Fruit fly (Drosophila melanogaster): Measurements from ENCODE around the gene Schip1.

Schip1 gene

DNA sequence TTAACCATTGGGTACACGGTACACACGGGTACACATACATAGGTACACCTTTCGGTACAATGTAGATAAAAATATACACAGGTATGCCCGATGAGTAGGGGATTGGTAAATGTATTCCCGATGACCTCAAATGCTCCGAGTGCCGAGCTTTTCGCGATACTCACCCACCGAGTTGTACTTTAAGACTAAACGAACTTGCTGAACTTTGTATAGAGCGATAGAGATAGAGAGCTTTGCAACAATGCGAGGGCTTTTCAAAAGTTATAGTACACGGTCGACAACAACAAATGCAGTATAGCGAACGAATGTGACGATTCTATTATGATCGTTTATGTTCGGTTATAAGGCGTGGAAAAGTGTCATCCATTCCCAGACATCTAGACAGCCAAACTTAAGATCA lies 9.3 kb downstream of the Schip1 start:
- TF ChIP-seq gl (tag; optimal IDR thresholded peaks at IDR 0.05) (peak; percentile 42), CG32121 (GFP tag; IDR thresholded peaks at IDR 0.05) (peak; percentile 51; the same call in 1 of the 2 replicates), EcR (GFP tag; optimal IDR thresholded peaks at IDR 0.05) (peak; percentile 90), CG34367 (tag; optimal IDR thresholded peaks at IDR 0.05) (no peak)

DNA sequence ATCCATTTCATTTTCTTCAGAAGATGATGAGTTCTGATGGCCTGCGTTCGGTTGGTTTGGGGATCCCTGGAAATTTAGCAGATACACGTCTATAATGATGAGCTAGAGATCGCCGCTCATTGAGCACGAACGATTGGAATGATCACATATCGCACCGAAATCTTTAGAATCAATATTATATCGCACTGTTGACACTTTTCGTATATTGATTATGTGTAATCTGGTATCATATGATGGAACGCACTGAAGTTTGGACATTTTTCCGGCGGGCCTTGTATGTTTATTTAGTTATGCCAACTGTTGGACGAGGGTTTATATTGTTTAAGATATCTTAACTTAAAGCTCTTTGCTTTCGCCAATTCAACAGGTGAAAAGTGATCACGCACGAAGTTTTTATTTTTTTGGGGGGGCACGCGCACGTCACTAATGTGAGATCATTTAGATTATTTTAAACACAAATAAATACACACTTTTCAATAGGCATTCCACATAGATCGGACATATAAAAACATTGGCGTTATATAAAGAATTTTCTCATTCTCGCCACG lies 9.8 kb downstream of the Schip1 start:
- TF ChIP-seq CG13204 (GFP tag; optimal IDR thresholded peaks at IDR 0.05) (no peak), CG8301 (tag; optimal IDR thresholded peaks at IDR 0.05) (no peak), EcR (GFP tag; optimal IDR thresholded peaks at IDR 0.05) (no peak), gl (tag; optimal IDR thresholded peaks at IDR 0.05) (no peak), D1 (tag; optimal IDR thresholded peaks at IDR 0.05) (no peak), Snoo (tag; optimal IDR thresholded peaks at IDR 0.05) (no peak)

DNA sequence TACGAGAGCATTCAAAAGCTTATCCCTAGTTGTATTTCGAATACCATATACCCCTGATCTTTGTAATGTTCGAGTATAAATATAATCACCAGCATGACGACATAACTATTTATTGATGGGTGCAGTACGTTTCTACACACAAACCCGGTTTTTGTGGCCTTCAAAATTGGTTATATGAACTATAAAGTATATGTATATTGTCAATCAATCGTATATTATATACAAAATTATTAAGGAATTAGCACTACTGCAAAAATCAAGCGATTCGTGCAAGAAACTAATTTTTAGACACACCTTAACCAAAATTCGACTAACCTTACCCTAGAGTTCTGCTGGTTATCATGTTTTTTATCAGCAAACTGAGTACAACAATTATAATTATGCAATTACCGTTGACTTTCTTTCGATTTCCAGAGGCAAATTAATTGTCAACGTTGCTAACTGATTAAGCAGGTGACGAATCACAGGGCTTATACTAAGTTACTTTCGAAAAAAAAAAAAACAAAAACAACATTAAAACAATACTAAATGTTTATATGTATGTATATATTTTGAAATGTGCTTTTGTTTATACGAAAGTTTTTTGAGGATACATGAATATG lies 10.6 kb downstream of the Schip1 start:
- no peak for TF ChIP-seq CG14655 (GFP tag; optimal IDR thresholded peaks at IDR 0.05)
- no peak for TF ChIP-seq gl (tag; optimal IDR thresholded peaks at IDR 0.05)
- no peak for TF ChIP-seq CG15710 (tag; optimal IDR thresholded peaks at IDR 0.05)
- TF ChIP-seq CG12605 (GFP tag; IDR thresholded peaks at IDR 0.05) = no peak
- no peak for TF ChIP-seq Pif1B (GFP tag; optimal IDR thresholded peaks at IDR 0.05)
- TF ChIP-seq CG8159 (tag; optimal IDR thresholded peaks at IDR 0.05) = no peak
- no peak for TF ChIP-seq rn (GFP tag; IDR thresholded peaks at IDR 0.05)
- no peak for TF ChIP-seq Pif1A (GFP tag; optimal IDR thresholded peaks at IDR 0.05)
- TF ChIP-seq EcR (GFP tag; optimal IDR thresholded peaks at IDR 0.05) = no peak
- no peak for TF ChIP-seq CG9948 (tag; optimal IDR thresholded peaks at IDR 0.05)
- no peak for TF ChIP-seq CG32121 (GFP tag; IDR thresholded peaks at IDR 0.05)
- TF ChIP-seq fd96Ca (GFP tag; IDR thresholded peaks at IDR 0.05) = no peak
- no peak for TF ChIP-seq CG17806 (tag; optimal IDR thresholded peaks at IDR 0.05)
- TF ChIP-seq D1 (tag; optimal IDR thresholded peaks at IDR 0.05) = no peak

DNA sequence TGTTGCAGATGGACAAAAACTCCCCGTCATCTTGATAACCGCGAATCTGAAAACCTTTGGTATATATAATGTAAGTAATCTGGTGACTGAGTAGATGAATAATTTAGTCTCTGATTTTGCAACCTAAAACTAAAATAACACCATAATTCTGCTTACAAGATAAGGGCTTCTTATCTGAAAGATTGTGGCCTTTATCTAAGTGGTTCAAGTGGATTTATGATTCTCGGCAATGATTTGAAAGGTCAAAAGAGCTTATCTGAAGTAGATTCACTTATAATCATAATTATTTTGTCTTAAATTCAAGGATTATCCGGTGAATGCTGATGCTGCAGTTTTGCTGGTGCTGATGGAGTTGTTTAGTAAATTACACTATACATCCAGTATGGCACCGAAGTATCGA lies 15.0 kb downstream of the Schip1 start:
- no peak for TF ChIP-seq Pif1A (GFP tag; optimal IDR thresholded peaks at IDR 0.05)
- no peak for TF ChIP-seq CG4496 (GFP tag; IDR thresholded peaks at IDR 0.05)
- TF ChIP-seq EcR (GFP tag; optimal IDR thresholded peaks at IDR 0.05) = no peak
- no peak for TF ChIP-seq CG8159 (tag; optimal IDR thresholded peaks at IDR 0.05)
- TF ChIP-seq CG15710 (tag; optimal IDR thresholded peaks at IDR 0.05) = no peak
- no peak for TF ChIP-seq gl (tag; optimal IDR thresholded peaks at IDR 0.05)
- TF ChIP-seq Ets98B (GFP tag; IDR thresholded peaks at IDR 0.05) = no peak
- no peak for TF ChIP-seq rn (GFP tag; IDR thresholded peaks at IDR 0.05)
- no peak for TF ChIP-seq CG9948 (tag; optimal IDR thresholded peaks at IDR 0.05)
- no peak for TF ChIP-seq D1 (tag; optimal IDR thresholded peaks at IDR 0.05)
- no peak for TF ChIP-seq fd96Ca (GFP tag; IDR thresholded peaks at IDR 0.05)
- TF ChIP-seq CG34367 (tag; optimal IDR thresholded peaks at IDR 0.05) = no peak
- no peak for TF ChIP-seq CG13204 (GFP tag; optimal IDR thresholded peaks at IDR 0.05)
- no peak for TF ChIP-seq Snoo (tag; optimal IDR thresholded peaks at IDR 0.05)
- no peak for TF ChIP-seq CG32121 (GFP tag; IDR thresholded peaks at IDR 0.05)
- no peak for TF ChIP-seq CG14655 (GFP tag; optimal IDR thresholded peaks at IDR 0.05)

DNA sequence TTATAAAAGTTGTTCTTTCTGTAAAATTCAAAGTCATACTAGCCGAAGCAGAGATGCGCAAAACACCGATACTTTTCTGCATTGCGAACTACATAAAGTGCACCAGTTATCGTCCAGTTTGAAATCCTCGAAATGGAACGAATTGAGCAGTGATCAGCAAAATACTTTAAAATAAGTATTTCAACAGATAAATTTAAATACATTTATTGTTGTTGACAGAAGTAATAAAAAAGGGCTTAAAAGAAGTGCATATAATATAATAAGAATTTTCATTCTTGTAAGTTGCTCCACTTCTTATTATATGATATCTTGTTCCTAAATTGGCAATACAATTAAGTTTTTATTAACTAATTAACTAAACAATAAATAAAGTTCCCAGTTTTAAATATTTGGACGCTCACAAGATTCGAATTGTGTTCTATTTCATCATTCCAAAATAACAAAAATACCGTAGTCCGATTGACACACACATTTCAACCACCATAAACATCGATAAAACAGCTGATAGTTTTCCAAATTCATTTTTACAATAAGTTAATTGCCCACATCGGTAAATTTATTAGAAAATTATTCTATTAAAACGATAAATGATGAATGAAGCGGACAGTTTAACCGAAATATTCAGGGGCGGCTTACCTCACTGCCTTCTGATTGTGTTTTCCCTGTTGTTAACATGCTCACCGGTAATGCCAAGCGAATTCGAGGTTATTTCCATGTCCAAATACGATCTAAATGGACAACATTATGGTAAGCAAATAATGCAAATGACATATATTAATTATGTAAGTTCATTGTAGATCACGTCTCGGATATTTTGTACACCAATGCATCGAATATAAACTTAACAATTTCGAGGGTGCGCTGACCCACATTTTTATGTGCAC lies 16.3 kb downstream of the Schip1 start, which contains the start of the genes Usp14 and CG4972:
Gene Usp14 (minus strand): TSS at position 70 of the 884 bp plus-strand sequence.
Gene CG4972 (plus strand): TSS at position 466 of the 884 bp plus-strand sequence.
- TF ChIP-seq EcR (GFP tag; optimal IDR thresholded peaks at IDR 0.05) (peak; percentile 27), CG17806 (tag; optimal IDR thresholded peaks at IDR 0.05) (no peak), D1 (tag; optimal IDR thresholded peaks at IDR 0.05) (no peak), CG34367 (tag; optimal IDR thresholded peaks at IDR 0.05) (no peak), gl (tag; optimal IDR thresholded peaks at IDR 0.05) (no peak), CG15710 (tag; optimal IDR thresholded peaks at IDR 0.05) (peak; percentile 24), CG9948 (tag; optimal IDR thresholded peaks at IDR 0.05) (no peak), CG14655 (GFP tag; optimal IDR thresholded peaks at IDR 0.05) (no peak), CG32121 (GFP tag; IDR thresholded peaks at IDR 0.05) (no peak), Ets98B (GFP tag; IDR thresholded peaks at IDR 0.05) (no peak), CG12605 (GFP tag; IDR thresholded peaks at IDR 0.05) (no peak), CG4496 (GFP tag; IDR thresholded peaks at IDR 0.05) (no peak), CG10348 (GFP tag; IDR thresholded peaks at IDR 0.05) (no peak), rn (GFP tag; IDR thresholded peaks at IDR 0.05) (no peak), Pif1A (GFP tag; optimal IDR thresholded peaks at IDR 0.05) (no peak), Pif1B (GFP tag; optimal IDR thresholded peaks at IDR 0.05) (no peak)

DNA sequence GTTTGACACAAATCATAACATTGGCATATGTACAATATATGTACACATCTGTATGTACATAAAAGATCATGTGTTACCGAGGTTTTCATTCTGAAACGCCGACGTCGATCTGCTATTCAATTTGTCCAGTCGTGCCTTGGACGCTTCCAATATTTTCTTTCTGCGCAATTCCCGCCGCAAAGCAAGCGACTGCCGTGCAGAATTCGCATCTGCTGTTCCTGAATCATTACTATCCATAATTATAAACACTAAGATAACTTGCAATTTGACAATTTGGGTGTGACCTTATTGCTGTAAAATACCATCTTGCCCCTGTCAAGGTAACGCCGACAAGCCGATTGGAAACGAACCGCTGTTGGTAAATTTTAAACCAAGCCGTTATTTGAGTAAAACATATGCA lies 19.1 kb downstream of the Schip1 start:
- TF ChIP-seq CG34367 (tag; optimal IDR thresholded peaks at IDR 0.05) (no peak), CG15710 (tag; optimal IDR thresholded peaks at IDR 0.05) (no peak), CG32121 (GFP tag; IDR thresholded peaks at IDR 0.05) (no peak), gl (tag; optimal IDR thresholded peaks at IDR 0.05) (no peak), CG4496 (GFP tag; IDR thresholded peaks at IDR 0.05) (no peak), CG10348 (GFP tag; IDR thresholded peaks at IDR 0.05) (no peak), CG9948 (tag; optimal IDR thresholded peaks at IDR 0.05) (no peak), Pif1B (GFP tag; optimal IDR thresholded peaks at IDR 0.05) (no peak), CG13204 (GFP tag; optimal IDR thresholded peaks at IDR 0.05) (no peak), fd96Ca (GFP tag; IDR thresholded peaks at IDR 0.05) (no peak), Ets98B (GFP tag; IDR thresholded peaks at IDR 0.05) (no peak), rn (GFP tag; IDR thresholded peaks at IDR 0.05) (no peak), Snoo (tag; optimal IDR thresholded peaks at IDR 0.05) (no peak), Pif1A (GFP tag; optimal IDR thresholded peaks at IDR 0.05) (no peak)

All from whole organism, pupa.